Worm (Caenorhabditis elegans): ENCODE results near the gene Y51H4A.936.
"Not testable (repeated sequence)": the region's sequence is repeated elsewhere in the genome, so short reads cannot be mapped to it uniquely, and the experiment has no call there.

DNA sequence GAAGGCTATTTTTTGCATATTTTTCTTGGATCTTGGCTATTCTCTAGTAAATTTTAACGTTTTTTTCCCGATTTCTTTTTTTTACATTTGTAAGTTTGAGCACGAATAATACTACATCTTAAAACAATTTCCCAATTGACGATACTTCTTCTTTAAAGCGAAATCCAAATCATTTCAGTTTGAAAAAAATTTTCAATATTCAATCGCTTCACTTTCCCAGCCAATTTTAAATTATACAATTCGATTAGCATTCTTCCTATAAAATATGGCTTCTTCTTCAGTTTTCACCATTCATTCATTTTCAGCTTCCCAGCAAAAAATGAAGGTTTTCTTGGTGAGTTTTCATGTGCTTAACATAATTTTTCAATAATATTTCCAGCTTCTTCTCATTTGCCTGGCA lies 3.3 kb upstream of the Y51H4A.936 start, which contains the start of gene fip-7:
- TF ChIP-seq unc-39, mab-5, elt-3, lin-13 (tag; optimal IDR thresholded peaks at IDR 0.05): not testable (repeated sequence)
